Worm (Caenorhabditis elegans) whole organism, L4 larva: ENCODE data around the gene C18H7.6.

Experiments used
- D1046.2 ChIP-seq: fragments of 200-800 bp; sonication (Bioruptor generic); IDR thresholded peaks from 2 replicates; pipeline ENCODE4 v1.3.6; 2022; ENCODE audit warnings: missing genetic modification characterization, missing compliant biosample characterization
- F44E2.7 ChIP-seq: fragments of 200-800 bp; sonication (Bioruptor generic); IDR thresholded peaks from 2 replicates; pipeline ENCODE4 v2.1.2; 2022; ENCODE audit warnings: missing genetic modification characterization, missing compliant biosample characterization
- T26A8.4 ChIP-seq: fragments of 200-800 bp; sonication (Bioruptor generic); IDR thresholded peaks from 2 replicates; pipeline ENCODE4 v1.3.6; 2022; ENCODE audit warnings: missing genetic modification characterization, missing compliant biosample characterization
- Y48G9A.11 ChIP-seq: fragments of 200-800 bp; sonication (Bioruptor generic); IDR thresholded peaks from 2 replicates; pipeline ENCODE4 v1.3.6; 2022; ENCODE audit warnings: missing genetic modification reagents, missing genetic modification characterization, missing compliant biosample characterization
- Y5F2A.4 ChIP-seq: fragments of 200-800 bp; sonication (Bioruptor generic); optimal IDR thresholded peaks from 2 replicates; lab custom pipeline; 2018; ENCODE audit warnings: mild to moderate bottlenecking, missing genetic modification characterization, missing compliant biosample characterization
- aha-1 ChIP-seq: fragments of 150-350 bp; peaks from one replicate; lab custom pipeline; 2014; ENCODE audit warnings: missing biosample characterization, missing genetic modification characterization
- ceh-20 ChIP-seq: fragments of 200-800 bp; sonication (Bioruptor generic); IDR thresholded peaks from 2 replicates; pipeline ENCODE4 v1.3.6; 2022; ENCODE audit warnings: missing genetic modification reagents, missing genetic modification characterization, missing compliant biosample characterization
- ceh-44 ChIP-seq: fragments of 200-800 bp; sonication (Bioruptor generic); IDR thresholded peaks from 2 replicates; pipeline ENCODE4 v1.3.6; 2022; ENCODE audit warnings: missing genetic modification reagents, missing genetic modification characterization, missing compliant biosample characterization
- ces-1 ChIP-seq: fragments of 150-350 bp; sonication (generic microtip); optimal IDR thresholded peaks from 4 replicates; lab custom pipeline; 2014; ENCODE audit warnings: missing biosample characterization, missing genetic modification reagents, missing genetic modification characterization
- daf-12 ChIP-seq: fragments of 150-350 bp; optimal IDR thresholded peaks from 2 replicates; lab custom pipeline; 2014; ENCODE audit warnings: missing biosample characterization, missing genetic modification reagents, missing genetic modification characterization
- daf-16 ChIP-seq, 3 experiments: sonication (generic microtip); optimal IDR thresholded peaks; 2 replicates each; lab custom pipeline; 2016 to 2017; ENCODE audit warnings: missing genetic modification characterization in 3 of 3, missing genetic modification reagents in 3 of 3, mild to moderate bottlenecking in 2 of 3, missing compliant biosample characterization in 2 of 3, missing biosample characterization in 1 of 3, moderate library complexity in 1 of 3
- daf-19 ChIP-seq: fragments of 200-800 bp; sonication (Bioruptor generic); conservative IDR thresholded peaks from 2 replicates; pipeline ENCODE4 v1.3.6; 2022; ENCODE audit warnings: missing genetic modification characterization, missing compliant biosample characterization
- dmd-6 ChIP-seq: fragments of 200-800 bp; sonication (Bioruptor generic); IDR thresholded peaks from 2 replicates; pipeline ENCODE4 v1.3.6; 2022; ENCODE audit warnings: missing genetic modification reagents, missing genetic modification characterization, missing compliant biosample characterization
- dmd-9 ChIP-seq: fragments of 200-800 bp; sonication (Bioruptor generic); IDR thresholded peaks from 2 replicates; pipeline ENCODE4 v1.3.6; 2022; ENCODE audit warnings: missing genetic modification reagents, missing genetic modification characterization, missing compliant biosample characterization
- dpl-1 ChIP-seq: fragments of 150-350 bp; optimal IDR thresholded peaks from 2 replicates; lab custom pipeline; 2014; ENCODE audit warnings: missing biosample characterization, missing genetic modification reagents, missing genetic modification characterization
- hlh-30 ChIP-seq: sonication (generic microtip); optimal IDR thresholded peaks from 2 replicates; lab custom pipeline; 2017; ENCODE audit warnings: antibody characterized with exemption, mild to moderate bottlenecking, missing genetic modification characterization, missing compliant biosample characterization; ENCODE audit not compliant: insufficient read depth
- lim-7 ChIP-seq: fragments of 200-800 bp; sonication (Bioruptor generic); IDR thresholded peaks from 2 replicates; pipeline ENCODE4 v1.3.6; 2022; ENCODE audit warnings: missing genetic modification characterization, missing compliant biosample characterization
- lin-1 ChIP-seq: fragments of 200-800 bp; sonication (Bioruptor generic); IDR thresholded peaks from 2 replicates; pipeline ENCODE4 v1.3.6; 2022; ENCODE audit warnings: missing genetic modification reagents, missing genetic modification characterization, missing compliant biosample characterization
- lin-29 ChIP-seq: fragments of 200-800 bp; sonication (Bioruptor generic); IDR thresholded peaks from 2 replicates; pipeline ENCODE4 v1.3.6; 2022; ENCODE audit warnings: missing genetic modification reagents, missing genetic modification characterization, missing compliant biosample characterization
- mes-2 ChIP-seq: sonication (generic microtip); optimal IDR thresholded peaks from 2 replicates; lab custom pipeline; 2016; ENCODE audit warnings: missing genotype, mild to moderate bottlenecking, missing genetic modification characterization, missing compliant biosample characterization; ENCODE audit not compliant: poor library complexity, severe bottlenecking
- nhr-102 ChIP-seq: sonication (generic microtip); optimal IDR thresholded peaks from 2 replicates; lab custom pipeline; 2016; ENCODE audit warnings: mild to moderate bottlenecking, missing genetic modification characterization, moderate library complexity, missing compliant biosample characterization
- nhr-111 ChIP-seq: fragments of 200-800 bp; sonication (Bioruptor generic); optimal IDR thresholded peaks from 2 replicates; lab custom pipeline; 2018; ENCODE audit warnings: mild to moderate bottlenecking, missing genetic modification characterization, missing compliant biosample characterization
- nhr-237 ChIP-seq: sonication (generic microtip); optimal IDR thresholded peaks from 2 replicates; lab custom pipeline; 2017; ENCODE audit warnings: missing biosample characterization, missing genetic modification characterization
- nhr-25 ChIP-seq: sonication (generic microtip); optimal IDR thresholded peaks from 2 replicates; lab custom pipeline; 2017; ENCODE audit warnings: missing genetic modification characterization, mild to moderate bottlenecking, missing compliant biosample characterization, antibody characterized with exemption, moderate library complexity, borderline replicate concordance; ENCODE audit not compliant: insufficient read depth
- nhr-6 ChIP-seq: fragments of 150-350 bp; optimal IDR thresholded peaks from 2 replicates; lab custom pipeline; 2014; ENCODE audit warnings: missing biosample characterization, missing genetic modification characterization
- nhr-76 ChIP-seq: fragments of 150-350 bp; optimal IDR thresholded peaks from 2 replicates; lab custom pipeline; 2014; ENCODE audit warnings: missing biosample characterization, missing genetic modification characterization
- pha-4 ChIP-seq, 2 experiments: fragments of 150-350 bp in 1 of 2; fragments of 200-800 bp in 1 of 2; sonication (Bioruptor generic) in 1 of 2; IDR thresholded peaks in 1 of 2; optimal IDR thresholded peaks in 1 of 2; 2 replicates each; pipeline versions ENCODE4 v1.3.6 to Lab custom; 2014 to 2022; ENCODE audit warnings: missing genetic modification characterization in 2 of 2, missing genetic modification reagents in 2 of 2, missing biosample characterization in 1 of 2, missing compliant biosample characterization in 1 of 2
- php-3 ChIP-seq: fragments of 200-800 bp; sonication (Bioruptor generic); IDR thresholded peaks from 2 replicates; pipeline ENCODE4 v1.3.6; 2022; ENCODE audit warnings: missing genetic modification reagents, missing genetic modification characterization, missing compliant biosample characterization
- skn-1 ChIP-seq: fragments of 150-350 bp; optimal IDR thresholded peaks from 2 replicates; lab custom pipeline; 2014; ENCODE audit warnings: missing biosample characterization, missing genetic modification characterization
- tra-1 ChIP-seq: fragments of 200-800 bp; sonication (Bioruptor generic); IDR thresholded peaks from 2 replicates; pipeline ENCODE4 v1.3.6; 2022; ENCODE audit warnings: missing genetic modification reagents, missing genetic modification characterization, missing compliant biosample characterization
- unc-130 ChIP-seq: sonication (generic microtip); optimal IDR thresholded peaks from 2 replicates; lab custom pipeline; 2016; ENCODE audit warnings: missing genetic modification reagents, missing genetic modification characterization, missing compliant biosample characterization
- unc-62 ChIP-seq, 3 experiments: fragments of 150-350 bp in 1 of 3; sonication (generic microtip); optimal IDR thresholded peaks in 2 of 3; peaks in 1 of 3; 1 replicate in 1 of 3; 2 replicates in 2 of 3; lab custom pipeline; 2014 to 2017; ENCODE audit warnings: missing biosample characterization in 3 of 3, missing genetic modification characterization in 3 of 3, missing genetic modification reagents in 3 of 3, missing genotype in 1 of 3
- zag-1 ChIP-seq: fragments of 150-350 bp; optimal IDR thresholded peaks from 2 replicates; lab custom pipeline; 2014; ENCODE audit warnings: missing biosample characterization, missing genetic modification characterization
- zfp-2 ChIP-seq: sonication (generic microtip); optimal IDR thresholded peaks from 2 replicates; lab custom pipeline; 2016; ENCODE audit warnings: mild to moderate bottlenecking, missing genetic modification characterization, missing compliant biosample characterization
- zfp-3 ChIP-seq: fragments of 200-800 bp; sonication (Bioruptor generic); conservative IDR thresholded peaks from 2 replicates; pipeline ENCODE4 v1.3.6; 2022; ENCODE audit warnings: missing genetic modification reagents, missing genetic modification characterization, missing compliant biosample characterization
- zip-11 ChIP-seq: fragments of 200-800 bp; sonication (Bioruptor generic); IDR thresholded peaks from 2 replicates; pipeline ENCODE4 v1.3.6; 2022; ENCODE audit warnings: missing genetic modification characterization, missing compliant biosample characterization
- ztf-11 ChIP-seq: fragments of 150-350 bp; optimal IDR thresholded peaks from 2 replicates; lab custom pipeline; 2014; ENCODE audit warnings: missing biosample characterization, missing genetic modification characterization
- ztf-7 ChIP-seq: fragments of 150-350 bp; optimal IDR thresholded peaks from 2 replicates; lab custom pipeline; 2014; ENCODE audit warnings: missing biosample characterization, missing genetic modification characterization

Gene C18H7.6

DNA sequence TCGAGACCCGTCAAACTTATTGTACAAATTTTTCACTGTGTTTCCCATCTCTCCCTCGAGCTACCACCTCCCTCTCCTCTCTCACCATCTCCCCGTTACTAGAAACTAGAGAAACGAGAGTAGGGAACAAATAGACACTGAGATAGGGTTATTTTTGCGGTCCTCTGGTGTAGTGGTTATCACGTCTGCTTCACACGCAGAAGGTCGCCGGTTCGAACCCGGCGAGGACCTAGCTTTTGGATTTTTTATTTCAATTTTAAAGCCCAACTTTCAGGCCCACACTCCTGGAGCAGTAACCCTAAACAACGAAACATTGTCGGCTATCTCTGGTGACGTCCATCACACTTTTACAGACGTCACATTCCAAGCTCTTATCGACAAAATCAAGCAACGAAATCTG is 28.0 kb upstream of the C18H7.6 start (continued):
- TF ChIP-seq lim-7 (GFP tag; lab: Robert Waterston, UW) (peak; percentile 85), Y5F2A.4 (GFP tag; lab: Kevin White, UChicago) (no peak), tra-1 (GFP tag; lab: Robert Waterston, UW) (peak; percentile 62), dmd-6 (GFP tag; lab: Robert Waterston, UW) (peak; percentile 61), dmd-9 (GFP tag; lab: Robert Waterston, UW) (peak; percentile 71), ceh-44 (GFP tag; lab: Robert Waterston, UW) (0 out of 2 replicates have a peak, but pooled peaks have one; percentile 35), skn-1 (tag; lab: Kevin White, UChicago) (no peak), unc-130 (GFP tag; lab: Kevin White, UChicago) (peak; percentile 16), ceh-20 (GFP tag; lab: Robert Waterston, UW) (0 out of 2 replicates have a peak, but pooled peaks have one; percentile 30), D1046.2 (GFP tag; lab: Robert Waterston, UW) (0 out of 2 replicates have a peak, but pooled peaks have one; percentile 50), nhr-6 (tag; lab: Kevin White, UChicago) (peak; percentile 38), dpl-1 (GFP tag; lab: Kevin White, UChicago) (no peak)

DNA sequence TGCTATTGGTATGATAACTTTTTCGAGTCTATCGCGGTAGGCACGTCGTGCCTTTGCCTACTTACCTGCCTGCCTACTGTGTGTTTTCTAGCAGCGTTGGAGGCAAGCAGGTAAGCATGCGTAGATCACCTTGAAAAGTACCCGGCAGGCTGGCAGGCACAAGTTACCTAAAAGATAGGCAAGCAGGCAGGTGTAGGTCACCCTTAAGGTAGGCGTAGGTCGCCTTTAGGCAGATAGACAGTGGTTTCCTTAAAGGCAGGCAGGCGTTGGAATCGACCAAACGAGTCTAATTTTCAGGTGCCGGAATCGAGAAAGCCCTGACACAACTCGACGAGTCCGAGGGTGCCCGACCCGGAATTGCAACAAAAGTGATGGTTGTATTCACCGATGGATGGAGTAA is 27.5 kb upstream of the C18H7.6 start:
- TF ChIP-seq unc-62 (GFP tag; optimal IDR thresholded peaks at IDR 0.05 in 1 of 2; lab: Kevin White, UChicago), result peak in 1 of 2 experiments; percentile 67
- no peak for TF ChIP-seq unc-62 (tag; optimal IDR thresholded peaks at IDR 0.05; lab: Kevin White, UChicago)
- TF ChIP-seq zip-11 (GFP tag; lab: Robert Waterston, UW), result no peak

DNA sequence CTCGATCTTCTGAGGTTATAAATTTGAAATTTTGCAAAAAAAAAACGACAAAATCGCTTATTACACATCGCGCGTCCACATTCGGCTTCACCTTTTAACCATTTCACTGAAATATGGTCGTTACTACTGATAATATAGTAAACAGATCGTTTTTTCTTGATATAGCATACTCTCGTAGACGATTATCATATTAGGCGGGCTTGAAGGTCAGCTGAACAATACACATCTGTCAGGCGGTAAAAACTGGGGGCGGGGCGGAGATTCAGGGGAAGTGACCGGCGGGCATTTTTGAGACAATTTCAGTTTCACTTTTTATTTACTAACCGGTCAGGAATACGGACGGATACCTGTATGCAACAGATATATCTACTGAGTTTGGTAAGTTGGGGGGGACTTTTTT is 23.0 kb upstream of the C18H7.6 start, which contains the start of gene C18H7.1:
C18H7.1 (plus strand) TSS at position 301 of the 400 bp plus-strand sequence.
- TF ChIP-seq zfp-3 (no peak), daf-12 (tag; lab: Kevin White, UChicago) (no peak)

DNA sequence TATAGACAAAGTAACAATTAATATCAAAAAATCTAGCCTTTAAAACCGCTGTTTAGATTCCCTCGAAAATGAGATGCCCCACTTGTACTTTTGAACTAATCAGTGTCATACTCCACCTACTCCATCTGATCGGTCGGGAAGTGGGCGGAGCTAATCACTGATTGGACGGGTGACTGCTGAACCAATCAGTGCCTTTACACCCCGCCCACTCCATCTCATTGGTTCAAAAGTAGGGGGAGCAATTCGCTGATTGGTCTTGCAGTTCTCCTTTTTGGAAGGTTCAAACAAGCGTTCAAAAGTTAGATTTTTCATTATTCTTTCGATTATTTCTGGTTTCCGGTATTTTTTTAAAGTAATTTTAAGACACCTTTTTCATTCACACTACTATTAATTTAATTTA is 20.9 kb upstream of the C18H7.6 start:
- TF ChIP-seq nhr-237 (tag; lab: Kevin White, UChicago), result no peak
- no peak for TF ChIP-seq zfp-2 (tag; lab: Kevin White, UChicago)
- TF ChIP-seq hlh-30, result no peak
- TF ChIP-seq lin-29 (GFP tag; lab: Robert Waterston, UW), result no peak
- TF ChIP-seq T26A8.4, result no peak
- TF ChIP-seq zag-1 (tag; lab: Kevin White, UChicago), result no peak
- TF ChIP-seq ztf-11, result no peak
- TF ChIP-seq aha-1 (tag; lab: Kevin White, UChicago), result no peak
- no peak for TF ChIP-seq nhr-25
- no peak for TF ChIP-seq mes-2 (tag; lab: Kevin White, UChicago)
- no peak for TF ChIP-seq pha-4 (GFP tag; IDR thresholded peaks at IDR 0.05; lab: Robert Waterston, UW)
- TF ChIP-seq pha-4 (tag; optimal IDR thresholded peaks at IDR 0.05; lab: Kevin White, UChicago), result no peak
- no peak for TF ChIP-seq ceh-20 (GFP tag; lab: Robert Waterston, UW)
- no peak for TF ChIP-seq F44E2.7 (GFP tag; lab: Robert Waterston, UW)
- TF ChIP-seq, all 104 proteins: peak for 0

DNA sequence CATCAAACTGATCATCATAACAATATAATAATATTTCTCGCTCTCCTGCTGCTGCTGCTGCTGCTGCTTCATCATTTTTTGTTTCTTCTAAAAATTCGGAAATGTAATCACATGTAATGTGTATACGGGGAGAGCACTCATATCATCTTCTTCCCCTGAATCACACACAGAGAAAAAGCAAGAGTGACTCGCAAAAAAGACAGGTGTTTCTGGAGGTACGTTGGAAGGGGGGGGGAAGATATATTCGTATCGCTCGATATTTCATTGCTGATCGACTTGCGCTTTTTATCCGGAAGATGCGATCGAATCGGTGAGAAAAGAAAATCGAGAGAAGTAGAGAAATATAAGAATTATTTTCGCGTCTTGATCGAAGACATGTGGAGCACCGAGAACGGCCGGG is 15.3 kb upstream of the C18H7.6 start:
- TF ChIP-seq zag-1 (tag; lab: Kevin White, UChicago) (no peak), nhr-111 (GFP tag; lab: Kevin White, UChicago) (no peak), nhr-76 (no peak), ces-1 (no peak), daf-16 (GFP tag; optimal IDR thresholded peaks at IDR 0.05; lab: Kevin White, UChicago) (peak in 1 of 2 experiments; percentile 20), daf-16 (tag; optimal IDR thresholded peaks at IDR 0.05; lab: Kevin White, UChicago) (no peak), php-3 (GFP tag; lab: Robert Waterston, UW) (no peak), ceh-44 (GFP tag; lab: Robert Waterston, UW) (no peak), nhr-102 (no peak), lin-1 (GFP tag; lab: Robert Waterston, UW) (no peak), hlh-30 (peak; percentile 20), Y48G9A.11 (GFP tag; lab: Robert Waterston, UW) (no peak), daf-19 (no peak), ztf-7 (tag; lab: Kevin White, UChicago) (no peak)
